Worm (Caenorhabditis elegans): ENCODE measurements around the gene bus-17.

DNA sequence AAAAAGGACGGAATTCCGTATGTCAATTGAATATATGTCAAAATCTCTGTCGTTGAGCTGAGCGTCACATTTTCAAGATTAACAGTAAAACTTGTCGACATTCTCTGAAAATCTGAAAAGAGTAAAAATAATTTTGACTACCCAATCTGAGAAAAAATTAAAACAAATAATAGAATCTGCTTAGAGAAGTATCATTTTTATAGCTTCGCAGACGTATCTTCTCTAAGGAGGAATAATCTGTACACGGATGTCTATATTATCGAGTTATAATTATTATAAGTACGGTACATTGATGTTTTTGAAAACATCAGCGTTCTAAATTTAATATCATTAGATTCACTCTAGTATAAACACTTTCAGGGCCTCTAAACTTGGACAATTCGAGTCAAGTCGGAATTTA lies 25.6 kb downstream of the bus-17 start, which contains the start of gene srg-64:
- TF ChIP-seq elt-3 (tag; optimal IDR thresholded peaks at IDR 0.05) (no peak), nhr-237 (tag; optimal IDR thresholded peaks at IDR 0.05) (no peak), pha-4 (tag; optimal IDR thresholded peaks at IDR 0.05) (no peak), ceh-39 (tag; optimal IDR thresholded peaks at IDR 0.05) (no peak), lsy-2 (tag; optimal IDR thresholded peaks at IDR 0.05) (no peak), tbx-8 (GFP tag; optimal IDR thresholded peaks at IDR 0.05) (no peak)

Measured in whole organism, mixed stage, embryonic.